Worm (Caenorhabditis elegans): Measurements from ENCODE around the gene R09D1.13.

The R09D1.13 gene

DNA sequence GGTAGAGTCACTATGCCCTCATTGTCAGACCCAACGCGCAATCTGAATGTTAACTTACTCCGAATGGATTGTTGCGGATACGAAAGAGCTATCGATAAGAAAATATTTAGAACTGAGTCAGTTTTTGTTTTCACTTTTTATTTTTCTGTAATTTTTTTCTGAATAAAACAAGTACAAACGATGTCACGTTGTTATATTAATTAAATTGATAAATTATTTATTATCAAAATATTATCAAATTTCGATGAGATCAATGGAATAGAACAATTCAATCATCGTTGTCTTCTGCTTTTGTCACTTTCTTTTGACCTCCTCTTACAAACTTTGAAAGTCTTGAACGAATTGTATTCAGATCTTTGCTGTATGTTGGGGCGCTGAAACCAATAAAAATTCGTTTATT lies 38.2 kb downstream of the R09D1.13 start, which contains the start of gene mpz-6:
mpz-6 (minus strand) TSS at position 101 of the 400 bp plus-strand sequence.
- no peak for TF ChIP-seq hmbx-1 (tag; optimal IDR thresholded peaks at IDR 0.05)
- TF ChIP-seq tbx-11 (GFP tag; IDR thresholded peaks at IDR 0.05) = no peak
- TF ChIP-seq aly-1 (tag; optimal IDR thresholded peaks at IDR 0.05) = no peak
- TF ChIP-seq flt-1 (GFP tag; IDR thresholded peaks at IDR 0.05) = no peak
- TF ChIP-seq ets-7 (tag; optimal IDR thresholded peaks at IDR 0.05) = no peak
- no peak for TF ChIP-seq scrt-1 (GFP tag; IDR thresholded peaks at IDR 0.05)
- TF ChIP-seq hmg-4 (GFP tag; optimal IDR thresholded peaks at IDR 0.05) = no peak
- no peak for TF ChIP-seq B0310.2 (tag; optimal IDR thresholded peaks at IDR 0.05)
- no peak for TF ChIP-seq ceh-13 (GFP tag; optimal IDR thresholded peaks at IDR 0.05)
- TF ChIP-seq tra-4 (tag; optimal IDR thresholded peaks at IDR 0.05) = no peak
- TF ChIP-seq tbx-37 (GFP tag; conservative IDR thresholded peaks at IDR 0.05) = no peak
- no peak for TF ChIP-seq ceh-36 (tag; optimal IDR thresholded peaks at IDR 0.05)
- TF ChIP-seq F13C5.2 (tag; optimal IDR thresholded peaks at IDR 0.05) = no peak

DNA sequence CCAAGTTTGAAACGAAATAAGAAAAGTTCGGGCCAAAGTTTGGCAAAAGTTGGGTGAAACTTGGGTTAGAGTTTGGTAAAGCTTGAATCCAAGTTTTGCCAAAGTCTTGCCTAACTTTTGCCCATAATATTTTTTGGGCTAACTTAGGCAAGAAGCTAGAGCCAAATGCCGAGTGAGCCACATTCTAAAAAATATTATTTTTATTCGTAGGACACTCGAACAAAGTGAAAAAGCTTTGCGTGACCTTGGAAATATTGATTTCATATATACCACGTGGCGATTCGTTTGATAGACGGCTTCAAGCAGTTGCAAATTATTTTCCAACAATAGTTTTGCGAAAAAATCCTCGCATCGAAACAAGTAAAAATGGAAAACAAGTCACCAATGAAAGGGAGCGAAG lies 41.4 kb downstream of the R09D1.13 start, which contains the start of gene Y51B9A.5:
Y51B9A.5 (plus strand) TSS at position 301 of the 400 bp plus-strand sequence.
- TF ChIP-seq pes-1 (GFP tag; IDR thresholded peaks at IDR 0.05) = no peak
- TF ChIP-seq flt-1 (GFP tag; IDR thresholded peaks at IDR 0.05) = no peak
- TF ChIP-seq sea-1 (GFP tag; conservative IDR thresholded peaks at IDR 0.05) = no peak
- no peak for TF ChIP-seq aly-1 (tag; optimal IDR thresholded peaks at IDR 0.05)
- TF ChIP-seq tbx-37 (GFP tag; conservative IDR thresholded peaks at IDR 0.05) = no peak
- no peak for TF ChIP-seq scrt-1 (GFP tag; IDR thresholded peaks at IDR 0.05)
- TF ChIP-seq hmbx-1 (tag; optimal IDR thresholded peaks at IDR 0.05) = no peak
- no peak for TF ChIP-seq F13C5.2 (tag; optimal IDR thresholded peaks at IDR 0.05)
- TF ChIP-seq ceh-36 (tag; optimal IDR thresholded peaks at IDR 0.05) = no peak
- TF ChIP-seq hnd-1 (tag; optimal IDR thresholded peaks at IDR 0.05) = no peak
- no peak for TF ChIP-seq tra-4 (tag; optimal IDR thresholded peaks at IDR 0.05)
- no peak for TF ChIP-seq ama-1 (optimal IDR thresholded peaks at IDR 0.05)
- TF ChIP-seq ceh-13 (GFP tag; optimal IDR thresholded peaks at IDR 0.05) = no peak
- TF ChIP-seq B0310.2 (tag; optimal IDR thresholded peaks at IDR 0.05) = no peak
- TF ChIP-seq ets-7 (tag; optimal IDR thresholded peaks at IDR 0.05) = no peak
- no peak for TF ChIP-seq tbx-11 (GFP tag; IDR thresholded peaks at IDR 0.05)
- TF ChIP-seq hmg-4 (GFP tag; optimal IDR thresholded peaks at IDR 0.05) = no peak

DNA sequence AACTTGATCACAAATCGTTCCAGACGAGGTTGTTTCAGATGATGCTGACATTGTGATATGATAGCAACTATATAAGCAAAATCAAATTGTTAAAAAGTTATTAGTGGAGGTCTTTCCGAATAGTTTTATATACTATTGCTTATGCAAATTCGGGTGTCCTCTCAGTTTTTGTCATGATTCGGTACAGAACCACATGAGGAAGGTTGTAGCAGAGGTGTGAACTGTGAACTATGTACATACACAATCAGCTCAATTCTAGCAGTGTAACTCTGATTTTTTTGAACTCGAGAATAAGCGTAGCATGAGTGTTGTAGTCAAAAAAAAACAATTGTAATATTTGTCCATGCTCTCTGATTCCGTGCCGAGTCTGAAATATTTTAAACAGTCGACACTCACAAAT lies 42.2 kb downstream of the R09D1.13 start, which contains the start of gene Y51B9A.6:
Y51B9A.6 (minus strand) TSS at position 101 of the 400 bp plus-strand sequence.
- no peak for TF ChIP-seq tbx-11 (GFP tag; IDR thresholded peaks at IDR 0.05)
- TF ChIP-seq ama-1 (optimal IDR thresholded peaks at IDR 0.05) = no peak
- TF ChIP-seq ets-7 (tag; optimal IDR thresholded peaks at IDR 0.05) = no peak
- TF ChIP-seq aly-1 (tag; optimal IDR thresholded peaks at IDR 0.05) = no peak
- TF ChIP-seq sea-1 (GFP tag; conservative IDR thresholded peaks at IDR 0.05) = no peak
- no peak for TF ChIP-seq hnd-1 (tag; optimal IDR thresholded peaks at IDR 0.05)
- TF ChIP-seq hmbx-1 (tag; optimal IDR thresholded peaks at IDR 0.05) = no peak
- no peak for TF ChIP-seq scrt-1 (GFP tag; IDR thresholded peaks at IDR 0.05)
- no peak for TF ChIP-seq tbx-37 (GFP tag; conservative IDR thresholded peaks at IDR 0.05)
- TF ChIP-seq flt-1 (GFP tag; IDR thresholded peaks at IDR 0.05) = no peak
- TF ChIP-seq ceh-13 (GFP tag; optimal IDR thresholded peaks at IDR 0.05) = no peak
- no peak for TF ChIP-seq B0310.2 (tag; optimal IDR thresholded peaks at IDR 0.05)
- TF ChIP-seq tra-4 (tag; optimal IDR thresholded peaks at IDR 0.05) = no peak
- no peak for TF ChIP-seq ceh-36 (tag; optimal IDR thresholded peaks at IDR 0.05)
- no peak for TF ChIP-seq hmg-4 (GFP tag; optimal IDR thresholded peaks at IDR 0.05)

DNA sequence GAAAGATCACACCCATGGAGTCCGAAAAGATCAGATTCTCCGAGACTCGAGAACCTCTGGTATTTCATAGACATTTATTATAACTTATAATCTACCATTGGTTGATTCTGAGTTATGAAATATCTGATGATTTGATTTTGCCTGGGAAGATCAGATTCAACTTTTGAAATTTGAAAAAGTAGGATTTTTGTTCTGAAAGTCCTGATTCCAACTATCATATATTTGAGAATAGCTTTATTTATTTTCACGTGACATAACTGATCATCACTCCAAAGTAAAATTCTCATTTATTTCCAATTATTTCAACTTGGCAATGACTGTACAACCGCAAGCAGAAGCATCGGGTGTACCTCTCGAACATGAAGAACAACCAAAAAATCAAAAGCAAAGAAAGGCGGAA lies 45.5 kb downstream of the R09D1.13 start, which contains the start of gene Y51B9A.7:
Y51B9A.7 (plus strand) TSS at position 301 of the 400 bp plus-strand sequence.
- no peak for TF ChIP-seq tbx-11 (GFP tag; IDR thresholded peaks at IDR 0.05)
- no peak for TF ChIP-seq ets-7 (tag; optimal IDR thresholded peaks at IDR 0.05)
- TF ChIP-seq pes-1 (GFP tag; IDR thresholded peaks at IDR 0.05) = no peak
- TF ChIP-seq scrt-1 (GFP tag; IDR thresholded peaks at IDR 0.05) = no peak
- no peak for TF ChIP-seq flt-1 (GFP tag; IDR thresholded peaks at IDR 0.05)
- TF ChIP-seq hmbx-1 (tag; optimal IDR thresholded peaks at IDR 0.05) = no peak
- TF ChIP-seq tra-4 (tag; optimal IDR thresholded peaks at IDR 0.05) = no peak

DNA sequence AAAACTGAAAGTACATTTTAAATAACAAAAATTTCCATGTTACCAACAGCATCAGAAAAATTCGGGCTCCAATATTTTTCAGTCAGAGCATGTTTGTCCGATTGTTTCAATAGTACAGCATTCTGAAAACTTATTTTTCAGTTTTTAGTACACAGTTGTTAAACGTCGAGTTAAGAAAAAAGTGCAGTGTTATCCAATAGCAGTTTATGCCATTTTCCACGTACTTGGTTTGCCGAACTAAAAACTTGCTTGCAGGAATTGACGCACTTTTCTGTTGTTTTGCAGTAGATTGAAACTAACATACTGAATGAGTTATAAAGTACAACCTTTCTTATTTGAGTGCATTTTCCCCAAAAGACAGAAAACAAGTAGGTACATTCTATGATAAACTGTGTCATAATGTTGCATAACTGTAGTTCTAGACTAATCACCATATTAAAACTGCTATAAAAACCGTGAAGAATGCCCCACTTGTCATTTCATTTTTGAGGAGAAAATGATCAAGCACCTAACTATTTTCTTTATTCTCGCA lies 46.8 kb downstream of the R09D1.13 start, which contains the start of the genes Y51B9A.14 and Y51B9A.8:
Y51B9A.14 (minus strand) TSS at position 101 of the 532 bp plus-strand sequence.
Y51B9A.8 (plus strand) TSS at position 482 of the 532 bp plus-strand sequence.
- TF ChIP-seq tbx-11 (GFP tag; IDR thresholded peaks at IDR 0.05) (no peak), hnd-1 (tag; optimal IDR thresholded peaks at IDR 0.05) (no peak), F13C5.2 (tag; optimal IDR thresholded peaks at IDR 0.05) (no peak), sea-1 (GFP tag; conservative IDR thresholded peaks at IDR 0.05) (no peak), tbx-37 (GFP tag; conservative IDR thresholded peaks at IDR 0.05) (no peak), tra-4 (tag; optimal IDR thresholded peaks at IDR 0.05) (no peak), pes-1 (GFP tag; IDR thresholded peaks at IDR 0.05) (no peak), ets-7 (tag; optimal IDR thresholded peaks at IDR 0.05) (no peak), aly-1 (tag; optimal IDR thresholded peaks at IDR 0.05) (no peak), hmbx-1 (tag; optimal IDR thresholded peaks at IDR 0.05) (no peak), ama-1 (optimal IDR thresholded peaks at IDR 0.05) (no peak), B0310.2 (tag; optimal IDR thresholded peaks at IDR 0.05) (no peak), scrt-1 (GFP tag; IDR thresholded peaks at IDR 0.05) (no peak), ceh-13 (GFP tag; optimal IDR thresholded peaks at IDR 0.05) (no peak), ceh-36 (tag; optimal IDR thresholded peaks at IDR 0.05) (no peak), flt-1 (GFP tag; IDR thresholded peaks at IDR 0.05) (no peak), hmg-4 (GFP tag; optimal IDR thresholded peaks at IDR 0.05) (no peak)

DNA sequence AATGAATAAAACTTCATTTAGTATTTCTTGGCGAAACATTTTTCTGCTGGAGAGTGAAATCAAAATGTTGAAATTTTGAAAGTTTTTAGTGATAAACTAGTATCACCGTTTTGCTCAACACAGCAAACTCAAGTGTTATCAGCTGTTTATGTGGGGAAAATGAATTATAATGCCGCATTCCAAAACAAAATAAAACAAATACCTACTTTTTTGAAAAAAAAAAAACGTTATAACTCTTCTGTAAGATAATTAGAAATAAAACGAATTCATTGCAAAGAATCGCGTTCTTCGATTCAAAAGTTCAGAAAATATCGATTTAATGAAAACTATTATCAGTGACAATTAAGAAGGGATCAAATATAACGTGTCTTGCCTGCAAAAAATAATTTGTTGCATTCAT lies 47.8 kb downstream of the R09D1.13 start, which contains the start of gene Y51B9A.9:
Y51B9A.9 (minus strand) TSS at position 101 of the 400 bp plus-strand sequence.
- TF ChIP-seq F13C5.2 (tag; optimal IDR thresholded peaks at IDR 0.05) (no peak), ceh-13 (GFP tag; optimal IDR thresholded peaks at IDR 0.05) (no peak), ama-1 (optimal IDR thresholded peaks at IDR 0.05) (no peak), tra-4 (tag; optimal IDR thresholded peaks at IDR 0.05) (no peak), ets-7 (tag; optimal IDR thresholded peaks at IDR 0.05) (no peak), tbx-37 (GFP tag; conservative IDR thresholded peaks at IDR 0.05) (no peak), aly-1 (tag; optimal IDR thresholded peaks at IDR 0.05) (no peak), scrt-1 (GFP tag; IDR thresholded peaks at IDR 0.05) (no peak), tbx-11 (GFP tag; IDR thresholded peaks at IDR 0.05) (no peak), sea-1 (GFP tag; conservative IDR thresholded peaks at IDR 0.05) (no peak), B0310.2 (tag; optimal IDR thresholded peaks at IDR 0.05) (no peak), flt-1 (GFP tag; IDR thresholded peaks at IDR 0.05) (no peak), hmg-4 (GFP tag; optimal IDR thresholded peaks at IDR 0.05) (no peak), pes-1 (GFP tag; IDR thresholded peaks at IDR 0.05) (no peak), hnd-1 (tag; optimal IDR thresholded peaks at IDR 0.05) (no peak), hmbx-1 (tag; optimal IDR thresholded peaks at IDR 0.05) (no peak), ceh-36 (tag; optimal IDR thresholded peaks at IDR 0.05) (no peak)
